Worm (Caenorhabditis elegans): ENCODE results near the gene W05H9.2.

DNA sequence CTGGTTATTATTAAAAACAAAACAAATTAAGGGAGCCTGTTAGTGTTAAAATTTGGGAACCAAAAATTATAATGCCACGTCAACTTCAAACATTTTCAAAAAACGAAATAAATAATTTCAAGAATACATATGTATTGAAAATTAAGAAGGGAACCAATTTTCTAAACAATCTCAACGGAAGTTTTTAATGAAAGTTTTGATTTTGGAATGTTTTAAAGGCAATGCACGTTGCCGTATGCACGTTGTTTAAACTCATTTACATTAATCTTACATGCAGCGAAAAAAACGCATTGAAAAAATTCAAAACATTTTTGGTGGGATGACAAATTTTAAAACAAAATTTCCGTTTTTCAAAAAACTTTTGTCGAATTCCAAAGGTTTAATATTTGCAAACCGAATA lies 6.9 kb downstream of the W05H9.2 start:
- TF ChIP-seq C38D4.7 (GFP tag; optimal IDR thresholded peaks at IDR 0.05) (no peak), F13H6.1 (tag; optimal IDR thresholded peaks at IDR 0.05) (no peak), ceh-14 (tag; optimal IDR thresholded peaks at IDR 0.05) (no peak), ceh-9 (tag; optimal IDR thresholded peaks at IDR 0.05) (no peak), ceh-24 (tag; optimal IDR thresholded peaks at IDR 0.05) (no peak), ets-4 (tag; optimal IDR thresholded peaks at IDR 0.05) (no peak), rnt-1 (tag; optimal IDR thresholded peaks at IDR 0.05) (no peak), ref-2 (tag; optimal IDR thresholded peaks at IDR 0.05) (no peak), unc-55 (GFP tag; optimal IDR thresholded peaks at IDR 0.05) (no peak), ama-1 (optimal IDR thresholded peaks at IDR 0.05) (no peak), C08G9.2 (tag; optimal IDR thresholded peaks at IDR 0.05) (no peak), tbx-2 (tag; optimal IDR thresholded peaks at IDR 0.05) (no peak), fkh-10 (GFP tag; optimal IDR thresholded peaks at IDR 0.05) (no peak)

Data from whole organism, late embryonic.